Worm (Caenorhabditis elegans) whole organism, L2 larva: ENCODE measurements around the gene T22F3.2.
"Not testable (repeated sequence)": the region's sequence is repeated elsewhere in the genome, so short reads cannot be mapped to it uniquely, and the experiment has no call there.

ENCODE experiments used
- lin-11 ChIP-seq: fragments of 150-350 bp; sonication (generic microtip); optimal IDR thresholded peaks from 2 replicates; lab custom pipeline; 2014; ENCODE audit warnings: missing biosample characterization, missing genetic modification characterization, inconsistent platforms, mixed read lengths
- lsy-2 ChIP-seq, 2 experiments: fragments of 150-350 bp in 1 of 2; sonication (generic microtip) in 1 of 2; optimal IDR thresholded peaks; 2 replicates each; lab custom pipeline; 2014 to 2017; ENCODE audit warnings: missing biosample characterization in 2 of 2, missing genetic modification characterization in 2 of 2
- nhr-237 ChIP-seq: fragments of 150-350 bp; optimal IDR thresholded peaks from 2 replicates; lab custom pipeline; 2014; ENCODE audit warnings: missing biosample characterization, missing genetic modification characterization
- snpc-4 ChIP-seq: fragments of 150-350 bp; optimal IDR thresholded peaks from 2 replicates; lab custom pipeline; 2014; ENCODE audit warnings: missing biosample characterization, missing genetic modification characterization
- ztf-11 ChIP-seq: sonication (generic microtip); optimal IDR thresholded peaks from 2 replicates; lab custom pipeline; 2017; ENCODE audit warnings: missing biosample characterization, missing genetic modification characterization

DNA sequence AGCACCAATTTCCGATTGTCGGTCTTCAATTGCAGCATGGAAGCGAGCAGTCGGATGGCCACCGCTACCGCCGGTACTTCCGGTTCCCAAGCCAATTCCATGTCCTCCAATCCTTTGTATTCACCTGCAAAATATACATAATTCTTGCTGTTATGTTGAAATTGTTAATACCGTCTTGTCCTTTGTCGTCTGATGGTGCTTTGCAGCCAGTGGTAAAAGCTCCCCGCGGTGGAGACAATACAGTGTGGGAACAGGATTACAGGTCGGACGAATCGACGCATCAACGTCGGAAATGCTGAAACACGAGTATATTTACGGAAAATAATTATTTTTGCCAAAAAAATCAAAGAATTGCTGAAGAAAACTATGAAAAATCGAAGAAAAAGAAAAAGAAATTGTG lies 22.1 kb upstream of the T22F3.2 start, which contains the start of gene T24A6.17:
- not testable (repeated sequence) for TF ChIP-seq ztf-11 (tag; lab: Kevin White, UChicago); lin-11 (tag; lab: Kevin White, UChicago); nhr-237 (tag; lab: Kevin White, UChicago); snpc-4 (tag; lab: Kevin White, UChicago); lsy-2 (tag; optimal IDR thresholded peaks at IDR 0.05; lab: Kevin White, UChicago)
